Worm (Caenorhabditis elegans) whole organism, midembryonic: Measurements from ENCODE around the gene phdh-1.

Experiments
- cog-1 ChIP-seq: sonication (generic microtip); optimal IDR thresholded peaks from 2 replicates; lab custom pipeline; 2016; ENCODE audit warnings: missing genetic modification characterization, missing compliant biosample characterization
- flt-1 ChIP-seq: fragments of 200-800 bp; sonication (Bioruptor generic); IDR thresholded peaks from 2 replicates; pipeline ENCODE4 v1.3.6; 2022; ENCODE audit warnings: missing genetic modification characterization, missing compliant biosample characterization
- ref-1 ChIP-seq: fragments of 200-800 bp; sonication (Bioruptor generic); conservative IDR thresholded peaks from 2 replicates; pipeline ENCODE4 v1.3.6; 2022; ENCODE audit warnings: missing genetic modification reagents, missing genetic modification characterization, missing compliant biosample characterization
- tab-1 ChIP-seq: fragments of 200-800 bp; sonication (Bioruptor generic); IDR thresholded peaks from 2 replicates; pipeline ENCODE4 v1.3.6; 2022; ENCODE audit warnings: missing genetic modification characterization, missing compliant biosample characterization
- ztf-23 ChIP-seq: fragments of 200-800 bp; sonication (Bioruptor generic); IDR thresholded peaks from 2 replicates; pipeline ENCODE4 v1.3.6; 2022; ENCODE audit warnings: missing genetic modification reagents, missing genetic modification characterization, missing compliant biosample characterization

- TF ChIP-seq flt-1 (GFP tag; lab: Robert Waterston, UW) = no peak
- no peak for TF ChIP-seq ref-1
- TF ChIP-seq tab-1 (GFP tag; lab: Robert Waterston, UW) = no peak
- TF ChIP-seq ztf-23 (GFP tag; lab: Robert Waterston, UW) = no peak
- no peak for TF ChIP-seq cog-1 (tag; lab: Kevin White, UChicago)
Observed at ce11 chrII:13630690-13631089, 7.6 kb downstream of the phdh-1 start, which contains the start of the genes gst-17 and gst-18.
